Worm (Caenorhabditis elegans) whole organism, L4 larva: ENCODE measurements around the gene exc-15.
A peak's percentile ranks its signal among the peaks of the same experiment; 100 is the strongest.
"Not testable (repeated sequence)": the region's sequence is repeated elsewhere in the genome, so short reads cannot be mapped to it uniquely, and the experiment has no call there.

Experiments
- F10B5.3 ChIP-seq: sonication (generic microtip); optimal IDR thresholded peaks from 2 replicates; lab custom pipeline; 2016; ENCODE audit warnings: mild to moderate bottlenecking, missing genetic modification characterization, missing compliant biosample characterization
- F49E8.2 ChIP-seq: sonication (generic microtip); optimal IDR thresholded peaks from 2 replicates; lab custom pipeline; 2016; ENCODE audit warnings: missing compliant biosample characterization, mild to moderate bottlenecking, missing genetic modification characterization, borderline replicate concordance
- T20F7.1 ChIP-seq: fragments of 200-800 bp; sonication (Bioruptor generic); optimal IDR thresholded peaks from 2 replicates; lab custom pipeline; 2018; ENCODE audit warnings: mild to moderate bottlenecking, missing genetic modification characterization, missing compliant biosample characterization
- T26A8.4 ChIP-seq: fragments of 200-800 bp; sonication (Bioruptor generic); IDR thresholded peaks from 2 replicates; pipeline ENCODE4 v1.3.6; 2022; ENCODE audit warnings: missing genetic modification characterization, missing compliant biosample characterization
- Y48G9A.11 ChIP-seq: fragments of 200-800 bp; sonication (Bioruptor generic); IDR thresholded peaks from 2 replicates; pipeline ENCODE4 v1.3.6; 2022; ENCODE audit warnings: missing genetic modification reagents, missing genetic modification characterization, missing compliant biosample characterization
- aha-1 ChIP-seq: fragments of 150-350 bp; peaks from one replicate; lab custom pipeline; 2014; ENCODE audit warnings: missing biosample characterization, missing genetic modification characterization
- ama-1 ChIP-seq: fragments of 150-350 bp; optimal IDR thresholded peaks from 2 replicates; lab custom pipeline; 2014; ENCODE audit warnings: inconsistent platforms, mixed read lengths
- ceh-20 ChIP-seq: fragments of 200-800 bp; sonication (Bioruptor generic); IDR thresholded peaks from 2 replicates; pipeline ENCODE4 v1.3.6; 2022; ENCODE audit warnings: missing genetic modification reagents, missing genetic modification characterization, missing compliant biosample characterization
- ceh-28 ChIP-seq: fragments of 150-350 bp; optimal IDR thresholded peaks from 2 replicates; lab custom pipeline; 2014; ENCODE audit warnings: missing biosample characterization, missing genetic modification reagents, missing genetic modification characterization
- ceh-44 ChIP-seq: fragments of 200-800 bp; sonication (Bioruptor generic); IDR thresholded peaks from 2 replicates; pipeline ENCODE4 v1.3.6; 2022; ENCODE audit warnings: missing genetic modification reagents, missing genetic modification characterization, missing compliant biosample characterization
- ceh-62 ChIP-seq: sonication (generic microtip); optimal IDR thresholded peaks from 2 replicates; lab custom pipeline; 2017; ENCODE audit warnings: missing biosample characterization, missing genetic modification characterization
- daf-12 ChIP-seq: fragments of 150-350 bp; optimal IDR thresholded peaks from 2 replicates; lab custom pipeline; 2014; ENCODE audit warnings: missing biosample characterization, missing genetic modification reagents, missing genetic modification characterization
- daf-16 ChIP-seq, 3 experiments: sonication (generic microtip); optimal IDR thresholded peaks; 2 replicates each; lab custom pipeline; 2016 to 2017; ENCODE audit warnings: missing genetic modification characterization in 3 of 3, missing genetic modification reagents in 3 of 3, mild to moderate bottlenecking in 2 of 3, missing compliant biosample characterization in 2 of 3, missing biosample characterization in 1 of 3, moderate library complexity in 1 of 3
- daf-19 ChIP-seq: fragments of 200-800 bp; sonication (Bioruptor generic); conservative IDR thresholded peaks from 2 replicates; pipeline ENCODE4 v1.3.6; 2022; ENCODE audit warnings: missing genetic modification characterization, missing compliant biosample characterization
- dmd-8 ChIP-seq: fragments of 200-800 bp; sonication (Bioruptor generic); IDR thresholded peaks from 2 replicates; pipeline ENCODE4 v1.3.6; 2022; ENCODE audit warnings: missing genetic modification characterization, missing compliant biosample characterization
- hlh-11 ChIP-seq: fragments of 200-800 bp; sonication (Bioruptor generic); optimal IDR thresholded peaks from 2 replicates; lab custom pipeline; 2018; ENCODE audit warnings: mild to moderate bottlenecking, missing genetic modification characterization, missing compliant biosample characterization
- hmg-1.1 ChIP-seq: fragments of 200-800 bp; sonication (Bioruptor generic); IDR thresholded peaks from 2 replicates; pipeline ENCODE4 v1.3.6; 2022; ENCODE audit warnings: missing genetic modification reagents, missing genetic modification characterization, missing compliant biosample characterization
- mes-2 ChIP-seq: sonication (generic microtip); optimal IDR thresholded peaks from 2 replicates; lab custom pipeline; 2016; ENCODE audit warnings: missing genotype, mild to moderate bottlenecking, missing genetic modification characterization, missing compliant biosample characterization; ENCODE audit not compliant: poor library complexity, severe bottlenecking
- mxl-3 ChIP-seq: fragments of 200-800 bp; sonication (Bioruptor generic); optimal IDR thresholded peaks from 2 replicates; lab custom pipeline; 2018; ENCODE audit warnings: mild to moderate bottlenecking, missing genetic modification characterization, missing compliant biosample characterization
- nhr-11 ChIP-seq: fragments of 150-350 bp; optimal IDR thresholded peaks from 2 replicates; lab custom pipeline; 2014; ENCODE audit warnings: missing biosample characterization, missing genetic modification characterization
- nhr-41 ChIP-seq: fragments of 200-800 bp; sonication (Bioruptor generic); IDR thresholded peaks from 2 replicates; pipeline ENCODE4 v1.3.6; 2022; ENCODE audit warnings: missing genetic modification reagents, missing genetic modification characterization, missing compliant biosample characterization
- nhr-42 ChIP-seq: fragments of 200-800 bp; sonication (Bioruptor generic); IDR thresholded peaks from 2 replicates; pipeline ENCODE4 v1.3.6; 2022; ENCODE audit warnings: missing genetic modification characterization, missing compliant biosample characterization
- nhr-48 ChIP-seq: sonication (generic microtip); optimal IDR thresholded peaks from 2 replicates; lab custom pipeline; 2016; ENCODE audit warnings: mild to moderate bottlenecking, missing genetic modification characterization, missing compliant biosample characterization
- nhr-77 ChIP-seq: fragments of 150-350 bp; optimal IDR thresholded peaks from 2 replicates; lab custom pipeline; 2014; ENCODE audit warnings: missing biosample characterization, missing genetic modification characterization
- pqm-1 ChIP-seq: sonication (generic microtip); optimal IDR thresholded peaks from 2 replicates; lab custom pipeline; 2017; ENCODE audit warnings: missing biosample characterization, missing genetic modification characterization
- saeg-2 ChIP-seq: fragments of 200-800 bp; sonication (Bioruptor generic); IDR thresholded peaks from 2 replicates; pipeline ENCODE4 v1.3.6; 2022; ENCODE audit warnings: missing genetic modification reagents, missing genetic modification characterization, missing compliant biosample characterization
- set-16 ChIP-seq: fragments of 200-800 bp; sonication (Bioruptor generic); IDR thresholded peaks from 2 replicates; pipeline ENCODE4 v1.3.6; 2022; ENCODE audit warnings: missing genetic modification reagents, missing genetic modification characterization, missing compliant biosample characterization
- snpc-1.2 ChIP-seq: fragments of 200-800 bp; sonication (Bioruptor generic); IDR thresholded peaks from 2 replicates; pipeline ENCODE4 v1.3.6; 2022; ENCODE audit warnings: missing genetic modification reagents, missing genetic modification characterization, missing compliant biosample characterization
- spr-3 ChIP-seq: fragments of 200-800 bp; sonication (Bioruptor generic); optimal IDR thresholded peaks from 2 replicates; lab custom pipeline; 2018; ENCODE audit warnings: mild to moderate bottlenecking, missing genetic modification characterization, missing compliant biosample characterization
- tra-1 ChIP-seq: fragments of 200-800 bp; sonication (Bioruptor generic); IDR thresholded peaks from 2 replicates; pipeline ENCODE4 v1.3.6; 2022; ENCODE audit warnings: missing genetic modification reagents, missing genetic modification characterization, missing compliant biosample characterization
- unc-130 ChIP-seq: sonication (generic microtip); optimal IDR thresholded peaks from 2 replicates; lab custom pipeline; 2016; ENCODE audit warnings: missing genetic modification reagents, missing genetic modification characterization, missing compliant biosample characterization
- unc-62 ChIP-seq, 3 experiments: fragments of 150-350 bp in 1 of 3; sonication (generic microtip); optimal IDR thresholded peaks in 2 of 3; peaks in 1 of 3; 1 replicate in 1 of 3; 2 replicates in 2 of 3; lab custom pipeline; 2014 to 2017; ENCODE audit warnings: missing biosample characterization in 3 of 3, missing genetic modification characterization in 3 of 3, missing genetic modification reagents in 3 of 3, missing genotype in 1 of 3
- zip-11 ChIP-seq: fragments of 200-800 bp; sonication (Bioruptor generic); IDR thresholded peaks from 2 replicates; pipeline ENCODE4 v1.3.6; 2022; ENCODE audit warnings: missing genetic modification characterization, missing compliant biosample characterization
- zip-2 ChIP-seq: fragments of 150-350 bp; optimal IDR thresholded peaks from 2 replicates; lab custom pipeline; 2014; ENCODE audit warnings: missing biosample characterization, missing genetic modification characterization
- ztf-11 ChIP-seq: fragments of 150-350 bp; optimal IDR thresholded peaks from 2 replicates; lab custom pipeline; 2014; ENCODE audit warnings: missing biosample characterization, missing genetic modification characterization

Gene exc-15

DNA sequence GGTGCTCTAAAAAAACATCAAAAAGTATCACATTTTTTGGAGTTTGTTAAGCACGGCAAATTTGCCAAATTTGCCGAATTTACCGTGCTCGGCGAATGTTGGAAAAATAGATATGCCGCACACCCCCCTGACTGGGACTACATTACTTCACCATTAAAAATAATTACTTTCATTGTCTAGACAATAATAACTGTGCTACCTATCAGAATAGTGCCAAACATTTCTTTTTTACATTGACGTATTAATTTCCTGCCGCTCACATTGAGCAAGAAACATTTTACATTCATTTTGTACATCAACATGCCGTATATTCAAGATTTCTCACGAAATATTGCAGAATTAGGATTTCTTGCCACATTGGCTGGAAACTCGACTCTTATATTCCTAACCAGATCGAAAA is 8.7 kb upstream of the exc-15 start, which contains the start of gene str-35:
Gene str-35 (plus strand): TSS at position 301 of the 400 bp plus-strand sequence.
- TF ChIP-seq nhr-42 (GFP tag; lab: Robert Waterston, UW); mes-2; nhr-48 (tag; lab: Kevin White, UChicago): not testable (repeated sequence)

ce11 chrV:4481823-4482222 is 1.4 kb upstream of the exc-15 start:
- no peak for TF ChIP-seq zip-11 (GFP tag; lab: Robert Waterston, UW)
- peak; percentile 86 for TF ChIP-seq aha-1 (tag; lab: Kevin White, UChicago)

- TF ChIP-seq aha-1 (tag; lab: Kevin White, UChicago) (peak; percentile 28), ama-1 (lab: Kevin White, UChicago) (peak; percentile 62), T20F7.1 (GFP tag; lab: Kevin White, UChicago) (no peak)
These were observed 3.4 kb downstream of the exc-15 start for ce11 chrV:4486626-4487025.

DNA sequence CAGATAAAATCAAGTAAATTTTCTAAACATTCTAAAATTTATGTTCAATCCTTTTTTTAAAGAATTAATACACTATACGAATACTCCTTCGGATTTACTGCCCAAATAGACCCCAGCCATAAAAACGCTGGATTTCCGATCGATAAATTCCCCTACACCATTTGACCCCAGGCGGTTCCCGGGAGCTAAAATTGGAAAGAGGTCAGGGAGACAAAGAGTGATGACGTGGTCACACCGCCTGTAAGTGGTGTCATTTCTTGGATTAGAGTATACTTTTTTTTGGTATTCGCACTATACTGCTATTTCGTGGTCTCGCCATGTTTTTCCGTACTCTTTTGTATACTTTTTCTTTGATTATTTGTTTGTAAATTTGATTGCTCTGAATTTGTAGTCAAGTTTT is 4.6 kb downstream of the exc-15 start:
- TF ChIP-seq nhr-41 (GFP tag; lab: Robert Waterston, UW) = no peak
- TF ChIP-seq unc-62 (GFP tag; optimal IDR thresholded peaks at IDR 0.05 in 1 of 2; lab: Kevin White, UChicago) = peak in 1 of 2 experiments; percentile 61
- TF ChIP-seq unc-62 (tag; optimal IDR thresholded peaks at IDR 0.05; lab: Kevin White, UChicago) = no peak

DNA sequence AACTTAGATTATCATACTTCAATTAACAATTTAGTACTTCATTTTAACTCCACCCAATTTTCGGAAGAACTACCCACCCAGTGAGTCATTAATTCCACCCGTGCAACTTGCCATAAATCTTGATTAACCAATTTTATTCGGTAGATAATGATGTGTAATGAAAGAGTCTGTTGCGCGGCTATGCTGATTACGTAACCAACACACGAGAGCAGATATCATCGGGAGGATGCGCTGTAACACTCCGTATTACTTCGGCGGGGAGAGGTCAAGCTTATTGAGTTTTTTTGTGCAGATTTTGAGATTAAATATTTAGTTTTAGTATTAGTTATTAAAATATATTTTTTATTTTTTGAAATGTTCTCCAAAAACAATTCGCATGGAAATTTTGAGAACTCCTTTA is 5.7 kb downstream of the exc-15 start:
- no peak for TF ChIP-seq nhr-11 (tag; lab: Kevin White, UChicago)
- TF ChIP-seq mxl-3 (GFP tag; lab: Kevin White, UChicago) = no peak
- TF ChIP-seq zip-11 (GFP tag; lab: Robert Waterston, UW) = no peak
- no peak for TF ChIP-seq daf-12 (tag; lab: Kevin White, UChicago)
- no peak for TF ChIP-seq ztf-11 (tag; lab: Kevin White, UChicago)
- TF ChIP-seq unc-62 (GFP tag; optimal IDR thresholded peaks at IDR 0.05 in 1 of 2; lab: Kevin White, UChicago) = peak in 1 of 2 experiments; percentile 84
- no peak for TF ChIP-seq unc-62 (tag; optimal IDR thresholded peaks at IDR 0.05; lab: Kevin White, UChicago)
- no peak for TF ChIP-seq hmg-1.1 (GFP tag; lab: Robert Waterston, UW)

DNA sequence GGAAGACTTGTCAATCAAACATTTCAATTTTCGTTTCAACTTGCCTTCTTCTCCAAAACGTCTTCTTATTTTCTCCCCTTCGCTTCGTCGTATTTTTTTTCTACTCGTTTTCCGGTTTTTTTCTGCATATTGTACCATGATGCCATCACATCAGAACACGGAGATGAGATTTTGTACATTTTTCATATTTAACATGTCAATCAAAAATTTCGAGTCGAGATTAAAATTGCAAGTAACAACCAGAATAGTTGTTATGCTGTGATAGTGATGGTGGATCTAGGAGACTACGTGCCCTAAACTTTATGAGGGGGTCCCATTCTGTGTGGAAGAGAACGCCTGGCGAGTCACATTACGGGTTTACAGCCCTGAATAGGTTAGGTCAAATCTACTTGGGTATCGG is 6.6 kb downstream of the exc-15 start:
- peak in 1 of 2 experiments; percentile 93 for TF ChIP-seq unc-62 (GFP tag; optimal IDR thresholded peaks at IDR 0.05 in 1 of 2; lab: Kevin White, UChicago)
- no peak for TF ChIP-seq unc-62 (tag; optimal IDR thresholded peaks at IDR 0.05; lab: Kevin White, UChicago)
- no peak for TF ChIP-seq F49E8.2 (tag; lab: Kevin White, UChicago)

ce11 chrV:4491273-4492094 is 8.2 kb downstream of the exc-15 start:
- TF ChIP-seq daf-16 (GFP tag; optimal IDR thresholded peaks at IDR 0.05; lab: Kevin White, UChicago) (peak in 1 of 2 experiments; percentile 0), daf-16 (tag; optimal IDR thresholded peaks at IDR 0.05; lab: Kevin White, UChicago) (peak; percentile 39), ceh-62 (no peak), zip-2 (tag; lab: Kevin White, UChicago) (no peak), snpc-1.2 (GFP tag; lab: Robert Waterston, UW) (no peak), aha-1 (tag; lab: Kevin White, UChicago) (peak; percentile 67), ceh-20 (GFP tag; lab: Robert Waterston, UW) (peak; percentile 71), F10B5.3 (tag; lab: Kevin White, UChicago) (no peak), ceh-44 (GFP tag; lab: Robert Waterston, UW) (no peak), saeg-2 (GFP tag; lab: Robert Waterston, UW) (0 out of 2 replicates have a peak, but pooled peaks have one; percentile 13), spr-3 (no peak), Y48G9A.11 (GFP tag; lab: Robert Waterston, UW) (no peak), ceh-28 (tag; lab: Kevin White, UChicago) (no peak), tra-1 (no peak), nhr-77 (tag; lab: Kevin White, UChicago) (no peak), dmd-8 (GFP tag; lab: Robert Waterston, UW) (no peak), nhr-41 (GFP tag; lab: Robert Waterston, UW) (no peak), unc-130 (GFP tag; lab: Kevin White, UChicago) (no peak), hlh-11 (peak; percentile 73), daf-19 (GFP tag; lab: Robert Waterston, UW) (no peak), set-16 (GFP tag; lab: Robert Waterston, UW) (peak; percentile 73), unc-62 (GFP tag; optimal IDR thresholded peaks at IDR 0.05 in 1 of 2; lab: Kevin White, UChicago) (peak in 1 of 2 experiments; percentile 97), unc-62 (tag; optimal IDR thresholded peaks at IDR 0.05; lab: Kevin White, UChicago) (no peak), pqm-1 (tag; lab: Kevin White, UChicago) (no peak), T26A8.4 (GFP tag; lab: Robert Waterston, UW) (peak; percentile 26; the same call in 1 of the 2 replicates)
